Worm (Caenorhabditis elegans) whole organism, mixed stage, embryonic: ENCODE results near the gene col-80.

ENCODE experiments used
- blmp-1 ChIP-seq: fragments of 150-350 bp; optimal IDR thresholded peaks from 2 replicates; lab custom pipeline; 2014; ENCODE audit warnings: missing biosample characterization, missing genetic modification characterization
- elt-1 ChIP-seq: sonication (generic microtip); optimal IDR thresholded peaks from 2 replicates; lab custom pipeline; 2017; ENCODE audit warnings: missing genetic modification characterization, mild to moderate bottlenecking, missing compliant biosample characterization, antibody characterized with exemption, moderate library complexity, borderline replicate concordance; ENCODE audit not compliant: insufficient read depth
- lin-13 ChIP-seq: fragments of 150-350 bp; optimal IDR thresholded peaks from 2 replicates; lab custom pipeline; 2014; ENCODE audit warnings: missing biosample characterization, missing genetic modification characterization
- mab-5 ChIP-seq: fragments of 150-350 bp; optimal IDR thresholded peaks from 2 replicates; lab custom pipeline; 2014; ENCODE audit warnings: missing biosample characterization, missing genetic modification characterization
- mep-1 ChIP-seq: fragments of 150-350 bp; optimal IDR thresholded peaks from 2 replicates; lab custom pipeline; 2017; ENCODE audit warnings: missing biosample characterization, missing genetic modification reagents, missing genetic modification characterization, inconsistent platforms
- nhr-28 ChIP-seq: fragments of 150-350 bp; optimal IDR thresholded peaks from 2 replicates; lab custom pipeline; 2014; ENCODE audit warnings: missing biosample characterization, missing genetic modification characterization
- nhr-76 ChIP-seq: sonication (generic microtip); optimal IDR thresholded peaks from 2 replicates; lab custom pipeline; 2017; ENCODE audit warnings: missing biosample characterization, missing genetic modification characterization
- pha-4 ChIP-seq: fragments of 150-350 bp; optimal IDR thresholded peaks from 2 replicates; lab custom pipeline; 2018; ENCODE audit warnings: missing biosample characterization, missing genetic modification reagents, missing genetic modification characterization
- snpc-4 ChIP-seq: fragments of 150-350 bp; optimal IDR thresholded peaks from 2 replicates; lab custom pipeline; 2014; ENCODE audit warnings: missing biosample characterization, missing genetic modification characterization
- unc-62 ChIP-seq: fragments of 150-350 bp; optimal IDR thresholded peaks from 2 replicates; lab custom pipeline; 2014; ENCODE audit warnings: missing biosample characterization, missing genetic modification reagents, missing genetic modification characterization
- ztf-11 ChIP-seq: fragments of 150-350 bp; optimal IDR thresholded peaks from 2 replicates; lab custom pipeline; 2014; ENCODE audit warnings: missing biosample characterization, missing genetic modification characterization

DNA sequence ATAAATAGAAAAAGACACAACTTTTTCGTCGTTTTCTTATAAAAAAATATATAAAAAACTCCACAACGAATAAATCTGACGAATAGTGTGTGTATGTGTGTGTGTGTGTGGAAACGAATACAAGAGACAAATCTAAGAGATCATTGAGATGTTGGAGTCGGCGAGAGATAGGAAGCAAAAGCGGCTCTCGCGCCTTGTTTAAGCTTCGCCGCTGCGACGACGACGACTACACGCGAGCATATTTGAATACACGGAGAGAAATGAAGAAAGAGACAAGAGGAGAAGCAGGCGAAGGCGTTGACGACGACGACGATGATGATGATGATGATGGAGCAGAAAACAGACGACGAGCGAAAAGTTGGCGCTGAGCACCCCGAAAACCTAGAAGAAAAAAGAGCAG lies 37.8 kb downstream of the col-80 start:
- TF ChIP-seq lin-13 (tag; lab: Kevin White, UChicago) (no peak), unc-62 (no peak), pha-4 (tag; lab: Kevin White, UChicago) (no peak), nhr-76 (tag; lab: Kevin White, UChicago) (no peak), snpc-4 (no peak), elt-1 (tag; lab: Kevin White, UChicago) (no peak), mab-5 (tag; lab: Kevin White, UChicago) (no peak), blmp-1 (tag; lab: Kevin White, UChicago) (no peak), mep-1 (tag; lab: Kevin White, UChicago) (no peak), ztf-11 (no peak), nhr-28 (no peak)
